Worm (Caenorhabditis elegans): ENCODE data around the gene npax-1.

The npax-1 gene

ce11 chrII:7319471-7319870 is 11.7 kb downstream of the npax-1 start:
- TF ChIP-seq egl-5 (tag; optimal IDR thresholded peaks at IDR 0.05) (no peak), nhr-43 (tag; optimal IDR thresholded peaks at IDR 0.05; ENCODE audit: poor library complexity, severe bottlenecking) (peak; percentile 25), lsy-12 (tag; optimal IDR thresholded peaks at IDR 0.05) (peak; percentile 58)

- TF ChIP-seq egl-5 (tag; optimal IDR thresholded peaks at IDR 0.05), result no peak
- TF ChIP-seq skn-1 (tag; optimal IDR thresholded peaks at IDR 0.05), result no peak
- TF ChIP-seq pqm-1 (tag; optimal IDR thresholded peaks at IDR 0.05), result no peak
- no peak for TF ChIP-seq fos-1 (tag; optimal IDR thresholded peaks at IDR 0.05)
- no peak for TF ChIP-seq ceh-82 (tag; optimal IDR thresholded peaks at IDR 0.05)
- TF ChIP-seq pha-4 (tag; optimal IDR thresholded peaks at IDR 0.05), result no peak
- TF ChIP-seq nfya-1 (tag; optimal IDR thresholded peaks at IDR 0.05; ENCODE audit: insufficient read depth), result no peak
- TF ChIP-seq unc-39 (tag; optimal IDR thresholded peaks at IDR 0.05), result no peak
- no peak for TF ChIP-seq ztf-4 (tag; optimal IDR thresholded peaks at IDR 0.05)
- TF ChIP-seq ZK546.5 (tag; optimal IDR thresholded peaks at IDR 0.05), result no peak
- TF ChIP-seq nhr-76 (tag; optimal IDR thresholded peaks at IDR 0.05), result no peak
- TF ChIP-seq nhr-28 (tag; optimal IDR thresholded peaks at IDR 0.05), result no peak
- no peak for TF ChIP-seq elt-1 (tag; optimal IDR thresholded peaks at IDR 0.05)
- no peak for TF ChIP-seq sea-2 (GFP tag; optimal IDR thresholded peaks at IDR 0.05)
- no peak for TF ChIP-seq ceh-9 (tag; optimal IDR thresholded peaks at IDR 0.05)
- TF ChIP-seq nhr-23 (tag; optimal IDR thresholded peaks at IDR 0.05), result no peak
- no peak for TF ChIP-seq zag-1 (tag; optimal IDR thresholded peaks at IDR 0.05)
- TF ChIP-seq nhr-77 (tag; optimal IDR thresholded peaks at IDR 0.05), result no peak
- TF ChIP-seq egl-27 (tag; optimal IDR thresholded peaks at IDR 0.05), result no peak
- no peak for TF ChIP-seq ceh-16 (tag; optimal IDR thresholded peaks at IDR 0.05)
Measured at ce11 chrII:7317468-7317867, 13.7 kb downstream of the npax-1 start, which contains the start of gene F21D12.2. F21D12.2 (plus strand) TSS chrII:7317768.

- TF ChIP-seq mml-1 (tag; optimal IDR thresholded peaks at IDR 0.05) (no peak), R02D3.7 (tag; optimal IDR thresholded peaks at IDR 0.05) (no peak), nhr-67 (tag; optimal IDR thresholded peaks at IDR 0.05) (no peak), fos-1 (tag; optimal IDR thresholded peaks at IDR 0.05) (no peak), tbx-2 (tag; optimal IDR thresholded peaks at IDR 0.05) (no peak), nhr-25 (tag; optimal IDR thresholded peaks at IDR 0.05) (no peak), nhr-43 (tag; optimal IDR thresholded peaks at IDR 0.05; ENCODE audit: poor library complexity, severe bottlenecking) (no peak), lsy-12 (tag; optimal IDR thresholded peaks at IDR 0.05) (no peak), mdl-1 (tag; optimal IDR thresholded peaks at IDR 0.05) (no peak)
Measured at ce11 chrII:7314083-7314482, 17.0 kb downstream of the npax-1 start, which contains the start of gene F45E12.6. F45E12.6 (minus strand) TSS chrII:7314183.

- TF ChIP-seq elt-3 (tag; optimal IDR thresholded peaks at IDR 0.05), result no peak
- TF ChIP-seq pha-4 (tag; optimal IDR thresholded peaks at IDR 0.05), result peak; percentile 31
Measured at ce11 chrII:7310023-7310422, 21.1 kb downstream of the npax-1 start, which contains the start of the genes F45E12.5 and cnep-1. F45E12.5 (minus strand) TSS chrII:7310115. cnep-1 (plus strand) TSS chrII:7310348.

- TF ChIP-seq nhr-25 (tag; optimal IDR thresholded peaks at IDR 0.05) (no peak), unc-39 (tag; optimal IDR thresholded peaks at IDR 0.05) (no peak)
Measured at ce11 chrII:7305558-7305957, 25.6 kb downstream of the npax-1 start, which contains the start of gene brf-1. brf-1 (plus strand) TSS chrII:7305858.

ce11 chrII:7301670-7302151 is 29.4 kb downstream of the npax-1 start, which contains the start of gene cul-4:
cul-4 (plus strand) TSS chrII:7302101.
- peak; percentile 53 for TF ChIP-seq R02D3.7 (tag; optimal IDR thresholded peaks at IDR 0.05)
- TF ChIP-seq elt-2 (tag; optimal IDR thresholded peaks at IDR 0.05), result peak; percentile 47
- no peak for TF ChIP-seq elt-3 (tag; optimal IDR thresholded peaks at IDR 0.05)
- no peak for TF ChIP-seq nhr-76 (tag; optimal IDR thresholded peaks at IDR 0.05)
- peak; percentile 29 for TF ChIP-seq ceh-82 (tag; optimal IDR thresholded peaks at IDR 0.05)
- TF ChIP-seq pqm-1 (tag; optimal IDR thresholded peaks at IDR 0.05), result no peak
- TF ChIP-seq egl-27 (tag; optimal IDR thresholded peaks at IDR 0.05), result no peak
- TF ChIP-seq unc-39 (tag; optimal IDR thresholded peaks at IDR 0.05), result no peak
- no peak for TF ChIP-seq ztf-11 (tag; optimal IDR thresholded peaks at IDR 0.05)
- TF ChIP-seq jun-1 (tag; optimal IDR thresholded peaks at IDR 0.05), result peak; percentile 31
- TF ChIP-seq nhr-12 (tag; optimal IDR thresholded peaks at IDR 0.05), result no peak
- no peak for TF ChIP-seq fkh-2 (tag; optimal IDR thresholded peaks at IDR 0.05)
- no peak for TF ChIP-seq mdl-1 (tag; optimal IDR thresholded peaks at IDR 0.05)
- TF ChIP-seq fos-1 (tag; optimal IDR thresholded peaks at IDR 0.05), result no peak
- TF ChIP-seq ceh-16 (tag; optimal IDR thresholded peaks at IDR 0.05), result no peak
- no peak for TF ChIP-seq aly-2 (tag; optimal IDR thresholded peaks at IDR 0.05)
- TF ChIP-seq daf-12 (tag; optimal IDR thresholded peaks at IDR 0.05), result no peak
- TF ChIP-seq nhr-77 (tag; optimal IDR thresholded peaks at IDR 0.05), result no peak
- TF ChIP-seq ama-1 (optimal IDR thresholded peaks at IDR 0.05), result no peak
- no peak for TF ChIP-seq ceh-28 (tag; optimal IDR thresholded peaks at IDR 0.05)
- TF ChIP-seq pha-4 (tag; optimal IDR thresholded peaks at IDR 0.05), result no peak
- no peak for TF ChIP-seq eor-1 (tag; optimal IDR thresholded peaks at IDR 0.05)
- TF ChIP-seq lin-15B (tag; optimal IDR thresholded peaks at IDR 0.05), result peak; percentile 47
- TF ChIP-seq ztf-4 (tag; optimal IDR thresholded peaks at IDR 0.05), result no peak
- TF ChIP-seq lin-39 (tag; optimal IDR thresholded peaks at IDR 0.05), result no peak
- peak; percentile 69 for TF ChIP-seq nhr-25 (tag; optimal IDR thresholded peaks at IDR 0.05)
- TF ChIP-seq snpc-4 (tag; optimal IDR thresholded peaks at IDR 0.05), result peak; percentile 83
- TF ChIP-seq nhr-67 (tag; optimal IDR thresholded peaks at IDR 0.05), result no peak

Measured in whole organism, L3 larva.